In genomic region chr3L:3785688-3786087, dm6 we compare ENCODE assay signal across 2 fruit fly cellular contexts.
A peak's percentile ranks its signal among the peaks of the same experiment; 100 is the strongest.
TF ChIP-seq lines count a peak whose summit lies in the region.

No protein-coding gene starts in this region.

TF ChIP-seq in whole organism, embryonic, 481 proteins besides CTCF, POLR2A, EP300 and RAD21 (continued from another document and continues in another):
- TF ChIP-seq gem (tag; optimal IDR thresholded peaks at IDR 0.05; lab: Kevin White, UChicago) (peak; percentile 57), NFAT (GFP tag; IDR thresholded peaks at IDR 0.05; lab: Robert Waterston, UW) (no peak), pzg (GFP tag; optimal IDR thresholded peaks at IDR 0.05; lab: Kevin White, UChicago) (no peak), psq (GFP tag; optimal IDR thresholded peaks at IDR 0.05; lab: Kevin White, UChicago) (no peak), CG6689 (GFP tag; IDR thresholded peaks at IDR 0.05; lab: Robert Waterston, UW) (peak; percentile 54; the same call in 1 of the 2 replicates), gce (GFP tag; IDR thresholded peaks at IDR 0.05; lab: Robert Waterston, UW) (0 out of 3 replicates have a peak, but pooled peaks have one; percentile 46), Dfd (GFP tag; optimal IDR thresholded peaks at IDR 0.05; lab: Kevin White, UChicago) (no peak), CG18619 (GFP tag; optimal IDR thresholded peaks at IDR 0.05; lab: Kevin White, UChicago) (no peak), hbn (GFP tag; IDR thresholded peaks at IDR 0.05; lab: Robert Waterston, UW; ENCODE audit: partially characterized antibody) (no peak), ranshi (GFP tag; IDR thresholded peaks at IDR 0.05; lab: Robert Waterston, UW) (peak; percentile 28; the same call in 1 of the 2 replicates), hkb (optimal IDR thresholded peaks at IDR 0.05; lab: Kevin White, UChicago) (no peak), hkb (GFP tag; IDR thresholded peaks at IDR 0.05; lab: Robert Waterston, UW) (peak; percentile 49; the same call in 1 of the 2 replicates), CG6765 (GFP tag; optimal IDR thresholded peaks at IDR 0.05; lab: Kevin White, UChicago) (no peak), Hsf (GFP tag; optimal IDR thresholded peaks at IDR 0.05; lab: Kevin White, UChicago) (no peak), Sox100B (GFP tag; optimal IDR thresholded peaks at IDR 0.05; lab: Kevin White, UChicago) (no peak), jumu (GFP tag; optimal IDR thresholded peaks at IDR 0.05; lab: Kevin White, UChicago) (no peak), Camta (GFP tag; optimal IDR thresholded peaks at IDR 0.05; lab: Kevin White, UChicago) (no peak), CG11560 (tag; IDR thresholded peaks at IDR 0.05; lab: Robert Waterston, UW) (no peak), CG10147 (GFP tag; optimal IDR thresholded peaks at IDR 0.05; lab: Kevin White, UChicago) (no peak), eyg (GFP tag; optimal IDR thresholded peaks at IDR 0.05; lab: Kevin White, UChicago) (no peak), maf-S (GFP tag; optimal IDR thresholded peaks at IDR 0.05; lab: Kevin White, UChicago) (no peak), trh (GFP tag; optimal IDR thresholded peaks at IDR 0.05; lab: Kevin White, UChicago) (no peak), CG2678 (tag; optimal IDR thresholded peaks at IDR 0.05; lab: Kevin White, UChicago) (peak; percentile 19), cas (GFP tag; IDR thresholded peaks at IDR 0.05; lab: Robert Waterston, UW) (no peak), E2f1 (GFP tag; IDR thresholded peaks at IDR 0.05; lab: Robert Waterston, UW) (peak; percentile 61), CG7357 (GFP tag; IDR thresholded peaks at IDR 0.05; lab: Robert Waterston, UW) (peak; percentile 48; the same call in 1 of the 3 replicates), ems (GFP tag; optimal IDR thresholded peaks at IDR 0.05; lab: Kevin White, UChicago) (no peak), insv (GFP tag; optimal IDR thresholded peaks at IDR 0.05; lab: Kevin White, UChicago) (no peak), CG4424 (GFP tag; optimal IDR thresholded peaks at IDR 0.05; lab: Kevin White, UChicago) (peak; percentile 7), Optix (GFP tag; IDR thresholded peaks at IDR 0.05; lab: Robert Waterston, UW) (no peak), ap (GFP tag; IDR thresholded peaks at IDR 0.05; lab: Robert Waterston, UW) (no peak), CG6254 (GFP tag; optimal IDR thresholded peaks at IDR 0.05; lab: Kevin White, UChicago) (no peak), pb (GFP tag; optimal IDR thresholded peaks at IDR 0.05; lab: Kevin White, UChicago) (no peak), CG1024 (GFP tag; IDR thresholded peaks at IDR 0.05; lab: Robert Waterston, UW) (0 out of 2 replicates have a peak, but pooled peaks have one; percentile 8), BtbVII (GFP tag; optimal IDR thresholded peaks at IDR 0.05; lab: Kevin White, UChicago) (no peak), CG13287 (GFP tag; IDR thresholded peaks at IDR 0.05; lab: Robert Waterston, UW; ENCODE audit: partially characterized antibody) (no peak), CG17612 (GFP tag; IDR thresholded peaks at IDR 0.05; lab: Robert Waterston, UW) (0 out of 2 replicates have a peak, but pooled peaks have one; percentile 37), hth (optimal IDR thresholded peaks at IDR 0.05; lab: Kevin White, UChicago) (no peak), CG8281 (tag; optimal IDR thresholded peaks at IDR 0.05; lab: Kevin White, UChicago) (no peak), pnt (GFP tag; optimal IDR thresholded peaks at IDR 0.05; lab: Kevin White, UChicago) (no peak), Xrp1 (GFP tag; IDR thresholded peaks at IDR 0.05; lab: Robert Waterston, UW) (peak; percentile 71; the same call in 1 of the 2 replicates), jigr1 (GFP tag; IDR thresholded peaks at IDR 0.05; lab: Robert Waterston, UW) (no peak; the same call in 2 of the 3 replicates), Fer1 (GFP tag; optimal IDR thresholded peaks at IDR 0.05; lab: Kevin White, UChicago) (no peak), CG11247 (GFP tag; IDR thresholded peaks at IDR 0.05; lab: Robert Waterston, UW) (no peak), Med (GFP tag; lab: Kevin White, UChicago) (peak; percentile 78), Vsx1 (GFP tag; optimal IDR thresholded peaks at IDR 0.05; lab: Kevin White, UChicago) (no peak), Jarid2 (GFP tag; optimal IDR thresholded peaks at IDR 0.05; lab: Kevin White, UChicago) (no peak), CG5245 (GFP tag; optimal IDR thresholded peaks at IDR 0.05; lab: Kevin White, UChicago) (no peak), CG43689 (GFP tag; IDR thresholded peaks at IDR 0.05; lab: Robert Waterston, UW) (no peak), Blimp-1 (GFP tag; optimal IDR thresholded peaks at IDR 0.05; lab: Kevin White, UChicago) (no peak), Abd-B (GFP tag; optimal IDR thresholded peaks at IDR 0.05; lab: Kevin White, UChicago) (peak; percentile 11), tgo (GFP tag; IDR thresholded peaks at IDR 0.05; lab: Robert Waterston, UW) (peak; percentile 35; the same call in 1 of the 3 replicates), Bteb2 (GFP tag; optimal IDR thresholded peaks at IDR 0.05; lab: Kevin White, UChicago) (no peak), Poxn (GFP tag; IDR thresholded peaks at IDR 0.05; lab: Robert Waterston, UW) (no peak), CG42726 (GFP tag; IDR thresholded peaks at IDR 0.05; lab: Robert Waterston, UW; ENCODE audit: partially characterized antibody) (no peak), Dad (GFP tag; optimal IDR thresholded peaks at IDR 0.05; lab: Kevin White, UChicago) (no peak), stc (GFP tag; IDR thresholded peaks at IDR 0.05; lab: Robert Waterston, UW) (peak; percentile 59), CG6175 (GFP tag; IDR thresholded peaks at IDR 0.05; lab: Robert Waterston, UW) (no peak), gt (GFP tag; IDR thresholded peaks at IDR 0.05; lab: Robert Waterston, UW) (no peak), br (optimal IDR thresholded peaks at IDR 0.05; lab: Kevin White, UChicago) (no peak), NC2α (GFP tag; optimal IDR thresholded peaks at IDR 0.05; lab: Kevin White, UChicago) (no peak), Dp (GFP tag; optimal IDR thresholded peaks at IDR 0.05; lab: Kevin White, UChicago) (no peak), zen2 (GFP tag; IDR thresholded peaks at IDR 0.05; lab: Robert Waterston, UW; ENCODE audit: partially characterized antibody) (no peak), prd (optimal IDR thresholded peaks at IDR 0.05; lab: Kevin White, UChicago) (no peak), prd (GFP tag; IDR thresholded peaks at IDR 0.05; lab: Robert Waterston, UW) (peak; percentile 77), CG11093 (GFP tag; IDR thresholded peaks at IDR 0.05; lab: Robert Waterston, UW) (no peak), HLH3B (GFP tag; IDR thresholded peaks at IDR 0.05; lab: Robert Waterston, UW) (peak; percentile 47; the same call in 1 of the 2 replicates)

TF ChIP-seq in whole organism, prepupa, 60 proteins besides CTCF, POLR2A, EP300 and RAD21 (continued from another document):
- TF ChIP-seq Sox102F (GFP tag; optimal IDR thresholded peaks at IDR 0.05; lab: Kevin White, UChicago) (peak; percentile 27), Ets96B (tag; optimal IDR thresholded peaks at IDR 0.05; lab: Kevin White, UChicago) (no peak), CG6808 (GFP tag; optimal IDR thresholded peaks at IDR 0.05; lab: Kevin White, UChicago) (no peak), CG11762 (GFP tag; optimal IDR thresholded peaks at IDR 0.05; lab: Kevin White, UChicago; ENCODE audit: insufficient read depth) (no peak), Sox15 (GFP tag; optimal IDR thresholded peaks at IDR 0.05; lab: Kevin White, UChicago) (peak; percentile 25), Ets21C (GFP tag; optimal IDR thresholded peaks at IDR 0.05; lab: Kevin White, UChicago) (peak; percentile 66), OdsH (GFP tag; optimal IDR thresholded peaks at IDR 0.05; lab: Kevin White, UChicago) (peak; percentile 47), acj6 (GFP tag; optimal IDR thresholded peaks at IDR 0.05; lab: Kevin White, UChicago) (peak; percentile 38), CG9139 (GFP tag; optimal IDR thresholded peaks at IDR 0.05; lab: Kevin White, UChicago) (no peak), CG7368 (GFP tag; optimal IDR thresholded peaks at IDR 0.05; lab: Kevin White, UChicago) (peak; percentile 1), ss (GFP tag; optimal IDR thresholded peaks at IDR 0.05; lab: Kevin White, UChicago) (no peak), CG11902 (GFP tag; optimal IDR thresholded peaks at IDR 0.05; lab: Kevin White, UChicago) (no peak), CG8119 (GFP tag; IDR thresholded peaks at IDR 0.05; lab: Robert Waterston, UW) (no peak), fkh (GFP tag; optimal IDR thresholded peaks at IDR 0.05; lab: Kevin White, UChicago) (no peak), svp (GFP tag; lab: Kevin White, UChicago) (no peak), CG6854 (GFP tag; optimal IDR thresholded peaks at IDR 0.05; lab: Kevin White, UChicago) (no peak), CG31627 (GFP tag; optimal IDR thresholded peaks at IDR 0.05; lab: Kevin White, UChicago) (peak; percentile 69), lz (GFP tag; optimal IDR thresholded peaks at IDR 0.05; lab: Kevin White, UChicago) (peak; percentile 42), Smox (GFP tag; optimal IDR thresholded peaks at IDR 0.05; lab: Kevin White, UChicago) (peak; percentile 36), CG6163 (GFP tag; IDR thresholded peaks at IDR 0.05; lab: Robert Waterston, UW) (peak; percentile 40), CG16779 (tag; optimal IDR thresholded peaks at IDR 0.05; lab: Kevin White, UChicago) (no peak), Blimp-1 (GFP tag; optimal IDR thresholded peaks at IDR 0.05; lab: Kevin White, UChicago) (no peak), Sox14 (GFP tag; optimal IDR thresholded peaks at IDR 0.05; lab: Kevin White, UChicago) (peak; percentile 41)
